Worm (Caenorhabditis elegans) whole organism, L4/young adult: ENCODE results near the gene cyb-2.1.

ENCODE experiments used
- W03F9.2 ChIP-seq: fragments of 150-350 bp; optimal IDR thresholded peaks from 2 replicates; lab custom pipeline; 2014; ENCODE audit warnings: missing biosample characterization, missing genetic modification characterization
- dao-5 ChIP-seq: sonication (generic microtip); optimal IDR thresholded peaks from 2 replicates; lab custom pipeline; 2016; ENCODE audit warnings: missing genotype, missing genetic modification characterization, moderate library complexity, missing compliant biosample characterization
- him-1 ChIP-seq: sonication (generic microtip); optimal IDR thresholded peaks from 2 replicates; lab custom pipeline; 2016; ENCODE audit warnings: missing genotype, missing genetic modification reagents, missing genetic modification characterization, missing compliant biosample characterization

ce11 chrIV:11025941-11026340 is 40.2 kb downstream of the cyb-2.1 start:
- TF ChIP-seq him-1 (tag; lab: Kevin White, UChicago) (no peak), dao-5 (tag; lab: Kevin White, UChicago) (no peak), W03F9.2 (tag; lab: Kevin White, UChicago) (no peak)
